Worm (Caenorhabditis elegans): ENCODE measurements around the gene algn-6.

ce11 chrII:8028730-8029129 is 10.9 kb upstream of the algn-6 start:
- no peak for TF ChIP-seq zag-1 (tag; optimal IDR thresholded peaks at IDR 0.05)
- no peak for TF ChIP-seq fos-1 (tag; optimal IDR thresholded peaks at IDR 0.05)
- TF ChIP-seq snpc-4 (tag; optimal IDR thresholded peaks at IDR 0.05) = no peak
- no peak for TF ChIP-seq aly-2 (tag; optimal IDR thresholded peaks at IDR 0.05)
- TF ChIP-seq lin-39 (tag; optimal IDR thresholded peaks at IDR 0.05) = no peak
- TF ChIP-seq ztf-11 (tag; optimal IDR thresholded peaks at IDR 0.05) = no peak
- TF ChIP-seq nhr-11 (tag; optimal IDR thresholded peaks at IDR 0.05) = no peak
- TF ChIP-seq egl-27 (tag; optimal IDR thresholded peaks at IDR 0.05) = no peak

All from whole organism, L3 larva.